Fruit fly (Drosophila melanogaster) whole organism, embryonic: ENCODE measurements around the gene CG14694.

Experiments
- BtbVII ChIP-seq: fragments of 200-800 bp; sonication (Bioruptor generic); optimal IDR thresholded peaks from 3 replicates; lab custom pipeline; 2017; ENCODE audit warnings: missing biosample characterization, mild to moderate bottlenecking, missing genetic modification characterization
- CG10979 ChIP-seq: fragments of 200-800 bp; sonication (Bioruptor generic); optimal IDR thresholded peaks from 2 replicates; lab custom pipeline; 2018; ENCODE audit warnings: missing biosample characterization, mild to moderate bottlenecking, missing genetic modification characterization, moderate library complexity
- CG11695 ChIP-seq: fragments of 200-800 bp; sonication (Bioruptor generic); IDR thresholded peaks from 3 replicates; pipeline ENCODE4 v1.3.6; 2022; ENCODE audit warnings: missing biosample characterization, missing genetic modification characterization
- CG12769 ChIP-seq: fragments of 200-800 bp; sonication (Bioruptor generic); optimal IDR thresholded peaks from 2 replicates; lab custom pipeline; 2019; ENCODE audit warnings: missing biosample characterization, mild to moderate bottlenecking, missing genetic modification characterization, moderate library complexity
- CG13424 ChIP-seq: fragments of 200-800 bp; sonication (Bioruptor generic); optimal IDR thresholded peaks from 2 replicates; lab custom pipeline; 2019; ENCODE audit warnings: missing biosample characterization, mild to moderate bottlenecking, missing genetic modification characterization, moderate library complexity
- CG13894 ChIP-seq: fragments of 200-800 bp; sonication (Bioruptor generic); optimal IDR thresholded peaks from 3 replicates; lab custom pipeline; 2018; ENCODE audit warnings: missing biosample characterization, mild to moderate bottlenecking, missing genetic modification characterization, moderate library complexity
- CG14710 ChIP-seq: fragments of 200-800 bp; sonication (Bioruptor generic); optimal IDR thresholded peaks from 3 replicates; lab custom pipeline; 2019; ENCODE audit warnings: missing biosample characterization, mild to moderate bottlenecking, missing genetic modification characterization, moderate library complexity
- CG14860 ChIP-seq: fragments of 200-800 bp; sonication (Bioruptor generic); IDR thresholded peaks from 3 replicates; pipeline ENCODE4 v1.3.6; 2022; ENCODE audit warnings: missing biosample characterization, missing genetic modification characterization; ENCODE audit not compliant: partially characterized antibody
- CG16779 ChIP-seq: fragments of 200-800 bp; sonication (Bioruptor generic); IDR thresholded peaks from 2 replicates; pipeline ENCODE4 v1.3.6; 2022; ENCODE audit warnings: missing biosample characterization, missing genetic modification characterization
- CG16813 ChIP-seq: fragments of 200-800 bp; sonication (Bioruptor generic); IDR thresholded peaks from 3 replicates; pipeline ENCODE4 v1.3.6; 2022; ENCODE audit warnings: missing biosample characterization, missing genetic modification characterization; ENCODE audit not compliant: partially characterized antibody
- CG1792 ChIP-seq: fragments of 200-800 bp; sonication (Bioruptor generic); optimal IDR thresholded peaks from 2 replicates; lab custom pipeline; 2016; ENCODE audit warnings: missing biosample characterization, missing genetic modification characterization
- CG3163 ChIP-seq: fragments of 200-800 bp; sonication (Bioruptor generic); optimal IDR thresholded peaks from 3 replicates; lab custom pipeline; 2016; ENCODE audit warnings: missing biosample characterization, missing genetic modification characterization
- CG3407 ChIP-seq: fragments of 200-800 bp; sonication (Bioruptor generic); optimal IDR thresholded peaks from 2 replicates; lab custom pipeline; 2018; ENCODE audit warnings: missing biosample characterization, mild to moderate bottlenecking, missing genetic modification characterization
- CG9437 ChIP-seq: fragments of 200-800 bp; sonication (Bioruptor generic); optimal IDR thresholded peaks from 2 replicates; lab custom pipeline; 2018; ENCODE audit warnings: missing biosample characterization, mild to moderate bottlenecking, missing genetic modification characterization
- CG9932 ChIP-seq: fragments of 200-800 bp; sonication (Bioruptor generic); IDR thresholded peaks from 2 replicates; pipeline ENCODE4 v1.3.6; 2022; ENCODE audit warnings: missing biosample characterization, missing genetic modification characterization
- D19B ChIP-seq: fragments of 200-800 bp; sonication (Bioruptor generic); optimal IDR thresholded peaks from 2 replicates; lab custom pipeline; 2017; ENCODE audit warnings: missing biosample characterization, mild to moderate bottlenecking, missing genetic modification characterization
- Dip3 ChIP-seq: fragments of 200-800 bp; sonication (Bioruptor generic); optimal IDR thresholded peaks from 3 replicates; lab custom pipeline; 2016; ENCODE audit warnings: missing biosample characterization, missing genetic modification characterization
- Doc2 ChIP-seq: fragments of 200-800 bp; sonication (Bioruptor generic); IDR thresholded peaks from 2 replicates; pipeline ENCODE4 v1.3.6; 2022; ENCODE audit warnings: missing biosample characterization, missing genetic modification characterization
- HLHmδ ChIP-seq: fragments of 200-800 bp; sonication (Bioruptor generic); optimal IDR thresholded peaks from 2 replicates; lab custom pipeline; 2018; ENCODE audit warnings: missing biosample characterization, mild to moderate bottlenecking, missing genetic modification characterization, moderate library complexity
- Hmr ChIP-seq: fragments of 200-800 bp; sonication (Bioruptor generic); optimal IDR thresholded peaks from 3 replicates; lab custom pipeline; 2017; ENCODE audit warnings: mild to moderate bottlenecking, missing biosample characterization, missing genetic modification reagents, missing genetic modification characterization
- Hsf ChIP-seq: fragments of 200-800 bp; sonication (Bioruptor generic); optimal IDR thresholded peaks from 3 replicates; lab custom pipeline; 2016; ENCODE audit warnings: missing biosample characterization, missing genetic modification characterization
- Lhr ChIP-seq: fragments of 200-800 bp; sonication (Bioruptor generic); optimal IDR thresholded peaks from 3 replicates; lab custom pipeline; 2017; ENCODE audit warnings: mild to moderate bottlenecking, missing biosample characterization, missing genetic modification reagents, missing genetic modification characterization
- MESR4 ChIP-seq: fragments of 200-800 bp; sonication (Bioruptor generic); optimal IDR thresholded peaks from 2 replicates; lab custom pipeline; 2018; ENCODE audit warnings: missing biosample characterization, mild to moderate bottlenecking, missing genetic modification characterization, moderate library complexity
- Med ChIP-seq: fragments of 200-800 bp; sonication (Bioruptor generic); peaks from one replicate; lab custom pipeline; 2016; ENCODE audit warnings: missing biosample characterization, missing genetic modification characterization, mild to moderate bottlenecking, inconsistent platforms, moderate library complexity
- Mes4 ChIP-seq: fragments of 200-800 bp; sonication (Bioruptor generic); optimal IDR thresholded peaks from 2 replicates; lab custom pipeline; 2016; ENCODE audit warnings: missing biosample characterization, missing genetic modification characterization
- Myb ChIP-seq: fragments of 200-800 bp; sonication (Bioruptor generic); optimal IDR thresholded peaks from 2 replicates; lab custom pipeline; 2016; ENCODE audit warnings: missing biosample characterization, missing genetic modification characterization
- Neu2 ChIP-seq: fragments of 200-800 bp; sonication (Bioruptor generic); optimal IDR thresholded peaks from 3 replicates; lab custom pipeline; 2016; ENCODE audit warnings: missing biosample characterization, missing genetic modification characterization, borderline replicate concordance
- Oli ChIP-seq: fragments of 200-800 bp; sonication (Bioruptor generic); optimal IDR thresholded peaks from 2 replicates; lab custom pipeline; 2018; ENCODE audit warnings: missing biosample characterization, mild to moderate bottlenecking, missing genetic modification characterization, moderate library complexity
- Pdp1 ChIP-seq, 2 experiments: fragments of 200-800 bp; sonication (Bioruptor generic); optimal IDR thresholded peaks; 3 replicates each; lab custom pipeline; 2016; ENCODE audit warnings: missing biosample characterization in 2 of 2, missing genetic modification characterization in 2 of 2, mild to moderate bottlenecking in 1 of 2, moderate library complexity in 1 of 2
- Rx ChIP-seq: fragments of 200-800 bp; sonication (Bioruptor generic); IDR thresholded peaks from 2 replicates; pipeline ENCODE4 v1.3.6; 2022; ENCODE audit warnings: missing biosample characterization, missing genetic modification characterization
- ara ChIP-seq: fragments of 200-800 bp; sonication (Bioruptor generic); IDR thresholded peaks from 2 replicates; pipeline ENCODE4 v1.3.6; 2022; ENCODE audit warnings: missing biosample characterization, missing genetic modification characterization
- br ChIP-seq: fragments of >200 bp; optimal IDR thresholded peaks from 2 replicates; lab custom pipeline; 2017
- dysf ChIP-seq: fragments of 200-800 bp; sonication (Bioruptor generic); IDR thresholded peaks from 3 replicates; pipeline ENCODE4 v1.3.6; 2022; ENCODE audit warnings: missing biosample characterization, missing genetic modification characterization
- ems ChIP-seq: fragments of 200-800 bp; sonication (Bioruptor generic); optimal IDR thresholded peaks from 3 replicates; lab custom pipeline; 2016; ENCODE audit warnings: missing biosample characterization, missing genetic modification characterization
- fu2 ChIP-seq: fragments of 200-800 bp; sonication (Bioruptor generic); optimal IDR thresholded peaks from 2 replicates; lab custom pipeline; 2016; ENCODE audit warnings: missing biosample characterization, missing genetic modification characterization
- gfzf ChIP-seq: fragments of 200-800 bp; sonication (Bioruptor generic); optimal IDR thresholded peaks from 2 replicates; lab custom pipeline; 2016; ENCODE audit warnings: missing biosample characterization, mild to moderate bottlenecking, missing genetic modification characterization, moderate library complexity
- hbn ChIP-seq: fragments of 200-800 bp; sonication (Bioruptor generic); IDR thresholded peaks from 2 replicates; pipeline ENCODE4 v1.3.6; 2022; ENCODE audit warnings: missing biosample characterization, missing genetic modification characterization; ENCODE audit not compliant: partially characterized antibody
- hkb ChIP-seq, 2 experiments: fragments of 200-800 bp in 1 of 2; fragments of >200 bp in 1 of 2; sonication (Bioruptor generic) in 1 of 2; IDR thresholded peaks in 1 of 2; optimal IDR thresholded peaks in 1 of 2; 2 replicates each; pipeline versions ENCODE4 v1.3.6 to Lab custom; 2017 to 2022; ENCODE audit warnings: missing biosample characterization in 1 of 2, missing genetic modification characterization in 1 of 2
- lilli ChIP-seq: fragments of 200-800 bp; sonication (Bioruptor generic); optimal IDR thresholded peaks from 3 replicates; lab custom pipeline; 2016; ENCODE audit warnings: missing biosample characterization, missing genetic modification characterization
- nau ChIP-seq: fragments of 200-800 bp; sonication (Bioruptor generic); optimal IDR thresholded peaks from 3 replicates; lab custom pipeline; 2017; ENCODE audit warnings: missing biosample characterization, mild to moderate bottlenecking, missing genetic modification characterization, missing genetic modification reagents
- nerfin-1 ChIP-seq: fragments of 200-800 bp; sonication (Bioruptor generic); optimal IDR thresholded peaks from 3 replicates; lab custom pipeline; 2019; ENCODE audit warnings: missing biosample characterization, mild to moderate bottlenecking, missing genetic modification characterization, moderate library complexity
- pita ChIP-seq: fragments of 200-800 bp; sonication (Bioruptor generic); optimal IDR thresholded peaks from 2 replicates; lab custom pipeline; 2017; ENCODE audit warnings: missing biosample characterization, mild to moderate bottlenecking, missing genetic modification characterization
- sima ChIP-seq: fragments of 200-800 bp; sonication (Bioruptor generic); optimal IDR thresholded peaks from 2 replicates; lab custom pipeline; 2016; ENCODE audit warnings: missing biosample characterization, missing genetic modification characterization
- sqz ChIP-seq: fragments of 200-800 bp; sonication (Bioruptor generic); optimal IDR thresholded peaks from 3 replicates; lab custom pipeline; 2018; ENCODE audit warnings: missing biosample characterization, mild to moderate bottlenecking, missing genetic modification characterization
- unc-4 ChIP-seq: fragments of 200-800 bp; sonication (Bioruptor generic); IDR thresholded peaks from 2 replicates; pipeline ENCODE4 v1.3.6; 2022; ENCODE audit warnings: missing biosample characterization, missing genetic modification characterization; ENCODE audit not compliant: partially characterized antibody
- usp ChIP-seq: fragments of >200 bp; optimal IDR thresholded peaks from 2 replicates; lab custom pipeline; 2017; ENCODE audit warnings: missing biosample characterization, missing genetic modification characterization
- wek ChIP-seq: fragments of 200-800 bp; sonication (Bioruptor generic); optimal IDR thresholded peaks from 3 replicates; lab custom pipeline; 2018; ENCODE audit warnings: missing biosample characterization, mild to moderate bottlenecking, missing genetic modification characterization, moderate library complexity

CG14694 gene

dm6 chr3R:10886462-10887315 lies 27.1 kb upstream of the CG14694 start (continued):
- TF ChIP-seq Hmr (GFP tag; lab: Kevin White, UChicago) (peak; percentile 96), nau (GFP tag; lab: Kevin White, UChicago) (peak; percentile 79), CG13424 (peak; percentile 94), fu2 (GFP tag; lab: Kevin White, UChicago) (peak; percentile 87), hbn (no peak), HLHmδ (GFP tag; lab: Kevin White, UChicago) (no peak), Hsf (peak; percentile 91), Oli (tag; lab: Kevin White, UChicago) (peak; percentile 91), ara (GFP tag; lab: Robert Waterston, UW) (peak; percentile 77), CG10979 (tag; lab: Kevin White, UChicago) (peak; percentile 89), Lhr (GFP tag; lab: Kevin White, UChicago) (peak; percentile 63), CG14710 (tag; lab: Kevin White, UChicago) (peak; percentile 76), CG14860 (GFP tag; lab: Robert Waterston, UW) (no peak), CG9932 (peak; percentile 94), CG3163 (GFP tag; lab: Kevin White, UChicago) (peak; percentile 85), sima (GFP tag; lab: Kevin White, UChicago) (peak; percentile 29), br (lab: Kevin White, UChicago) (no peak), Rx (peak; percentile 55; the same call in 1 of the 2 replicates), nerfin-1 (tag; lab: Kevin White, UChicago) (peak; percentile 83), dysf (GFP tag; lab: Robert Waterston, UW) (peak; percentile 93), CG12769 (peak; percentile 98), D19B (GFP tag; lab: Kevin White, UChicago) (peak; percentile 73), Myb (GFP tag; lab: Kevin White, UChicago) (peak; percentile 58), wek (GFP tag; lab: Kevin White, UChicago) (no peak), usp (GFP tag; lab: Kevin White, UChicago) (no peak), sqz (GFP tag; lab: Kevin White, UChicago) (peak; percentile 91), Dip3 (GFP tag; lab: Kevin White, UChicago) (peak; percentile 85), unc-4 (GFP tag; lab: Robert Waterston, UW) (0 out of 2 replicates have a peak, but pooled peaks have one; percentile 35), MESR4 (no peak), CG9437 (GFP tag; lab: Kevin White, UChicago) (peak; percentile 85), CG16779 (0 out of 2 replicates have a peak, but pooled peaks have one; percentile 8), Neu2 (GFP tag; lab: Kevin White, UChicago) (peak; percentile 12), Med (GFP tag; lab: Kevin White, UChicago) (peak; percentile 97), CG11695 (peak; percentile 85), gfzf (GFP tag; lab: Kevin White, UChicago) (peak; percentile 6), Doc2 (GFP tag; lab: Robert Waterston, UW) (peak; percentile 37; the same call in 1 of the 2 replicates), lilli (GFP tag; lab: Kevin White, UChicago) (peak; percentile 94), CG13894 (tag; lab: Kevin White, UChicago) (peak; percentile 94), CG16813 (GFP tag; lab: Robert Waterston, UW) (no peak), Pdp1 (GFP tag; optimal IDR thresholded peaks at IDR 0.05; lab: Kevin White, UChicago) (peak; percentile 87 to 89), hkb (optimal IDR thresholded peaks at IDR 0.05; lab: Kevin White, UChicago) (no peak), hkb (GFP tag; IDR thresholded peaks at IDR 0.05; lab: Robert Waterston, UW) (peak; percentile 91), CG1792 (peak; percentile 72), BtbVII (GFP tag; lab: Kevin White, UChicago) (peak; percentile 93), pita (no peak), Mes4 (GFP tag; lab: Kevin White, UChicago) (peak; percentile 82), ems (GFP tag; lab: Kevin White, UChicago) (peak; percentile 92), CG3407 (GFP tag; lab: Kevin White, UChicago) (peak; percentile 79)
